Worm (Caenorhabditis elegans) whole organism, midembryonic: ENCODE measurements around the gene dhs-17.
"Not testable (repeated sequence)": the region's sequence is repeated elsewhere in the genome, so short reads cannot be mapped to it uniquely, and the experiment has no call there.

Experiments
- T22C8.4 ChIP-seq: fragments of 200-800 bp; sonication (Bioruptor generic); IDR thresholded peaks from 2 replicates; pipeline ENCODE4 v1.3.6; 2022; ENCODE audit warnings: missing genetic modification characterization, missing compliant biosample characterization
- cog-1 ChIP-seq: sonication (generic microtip); optimal IDR thresholded peaks from 2 replicates; lab custom pipeline; 2016; ENCODE audit warnings: missing genetic modification characterization, missing compliant biosample characterization
- flt-1 ChIP-seq: fragments of 200-800 bp; sonication (Bioruptor generic); IDR thresholded peaks from 2 replicates; pipeline ENCODE4 v1.3.6; 2022; ENCODE audit warnings: missing genetic modification characterization, missing compliant biosample characterization
- klf-2 ChIP-seq: fragments of 200-800 bp; sonication (Bioruptor generic); conservative IDR thresholded peaks from 2 replicates; pipeline ENCODE4 v1.3.6; 2022; ENCODE audit warnings: missing genetic modification reagents, missing genetic modification characterization, missing compliant biosample characterization
- med-1 ChIP-seq: sonication (generic microtip); optimal IDR thresholded peaks from 2 replicates; lab custom pipeline; 2017; ENCODE audit warnings: missing genetic modification characterization, mild to moderate bottlenecking, missing compliant biosample characterization, antibody characterized with exemption, missing genetic modification reagents; ENCODE audit not compliant: insufficient read depth
- ref-1 ChIP-seq: fragments of 200-800 bp; sonication (Bioruptor generic); conservative IDR thresholded peaks from 2 replicates; pipeline ENCODE4 v1.3.6; 2022; ENCODE audit warnings: missing genetic modification reagents, missing genetic modification characterization, missing compliant biosample characterization
- tab-1 ChIP-seq: fragments of 200-800 bp; sonication (Bioruptor generic); IDR thresholded peaks from 2 replicates; pipeline ENCODE4 v1.3.6; 2022; ENCODE audit warnings: missing genetic modification characterization, missing compliant biosample characterization
- ztf-23 ChIP-seq: fragments of 200-800 bp; sonication (Bioruptor generic); IDR thresholded peaks from 2 replicates; pipeline ENCODE4 v1.3.6; 2022; ENCODE audit warnings: missing genetic modification reagents, missing genetic modification characterization, missing compliant biosample characterization
- ztf-29 ChIP-seq: fragments of 200-800 bp; sonication (Bioruptor generic); IDR thresholded peaks from 2 replicates; pipeline ENCODE4 v1.3.6; 2022; ENCODE audit warnings: missing genetic modification reagents, missing genetic modification characterization, missing compliant biosample characterization

dhs-17 gene

ce11 chrV:6034714-6035113 is at the start of gene dhs-17:
dhs-17 (minus strand) TSS chrV:6034814.
- TF ChIP-seq klf-2 (GFP tag; lab: Robert Waterston, UW), result no peak

DNA sequence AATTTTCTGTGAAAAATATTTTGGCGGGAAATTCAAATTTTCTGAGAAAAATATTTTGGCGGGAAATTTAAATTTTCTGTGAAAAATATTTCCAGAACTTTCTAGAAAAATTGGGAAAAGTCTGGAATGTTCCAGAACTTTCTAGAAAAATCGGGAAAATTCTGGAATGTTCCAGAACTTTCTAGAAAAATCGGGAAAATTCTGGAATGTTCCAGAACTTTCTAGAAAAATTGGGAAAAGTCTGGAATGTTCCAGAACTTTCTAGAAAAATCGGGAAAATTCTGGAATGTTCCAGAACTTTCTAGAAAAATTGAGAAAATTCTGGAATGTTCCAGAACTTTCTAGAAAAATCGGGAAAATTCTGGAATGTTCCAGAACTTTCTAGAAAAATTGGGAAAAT is 37.6 kb upstream of the dhs-17 start:
- TF ChIP-seq flt-1 (GFP tag; lab: Robert Waterston, UW), result 0 out of 2 replicates have a peak, but pooled peaks have one; percentile 9

DNA sequence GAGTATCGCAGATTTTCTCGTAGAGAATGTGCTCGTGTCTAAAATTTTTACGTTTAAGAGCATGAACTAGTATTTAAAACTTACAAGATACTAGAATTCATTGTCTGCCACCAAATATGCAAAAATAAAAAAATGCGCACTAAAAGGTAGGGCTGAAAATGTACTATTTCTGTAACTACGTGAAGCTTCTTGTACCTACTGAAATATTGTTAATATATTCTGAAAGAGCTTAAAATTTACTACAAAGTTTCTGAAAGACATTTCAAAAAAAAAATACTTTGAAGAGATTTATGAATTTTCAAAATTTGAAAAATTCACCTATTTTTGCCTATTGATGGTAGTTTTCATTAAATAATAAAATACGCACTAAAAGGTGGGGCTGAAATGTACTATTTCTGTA is 35.4 kb upstream of the dhs-17 start, which contains the start of gene fbxa-214:
TSS of gene fbxa-214 (minus strand) at position 101 of the 400 bp plus-strand sequence.
- not testable (repeated sequence) for TF ChIP-seq ztf-23, flt-1, ref-1 (GFP tag; lab: Robert Waterston, UW)

DNA sequence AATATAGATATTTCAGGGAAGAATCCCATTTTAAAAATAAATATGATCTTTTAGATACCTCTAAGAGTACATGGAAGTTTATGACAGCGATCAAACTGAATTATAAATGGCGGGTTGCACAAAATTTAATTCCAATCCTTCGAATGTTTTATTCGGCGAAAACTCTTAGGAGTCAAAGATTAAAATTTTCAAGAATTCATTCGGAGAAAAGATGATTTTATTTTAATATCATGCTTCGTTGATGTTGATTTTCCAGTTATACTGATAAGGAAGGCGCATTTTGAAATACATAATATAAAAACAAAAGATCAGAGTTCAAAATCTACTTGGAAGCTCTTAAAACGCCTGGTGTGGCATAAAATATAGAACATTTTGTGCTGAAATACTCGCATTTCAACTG is 32.5 kb upstream of the dhs-17 start, which contains the start of gene srh-10:
TSS of gene srh-10 (minus strand) at position 29 of the 400 bp plus-strand sequence.
- TF ChIP-seq tab-1 (GFP tag; lab: Robert Waterston, UW) (no peak), ztf-23 (GFP tag; lab: Robert Waterston, UW) (no peak), T22C8.4 (no peak), cog-1 (no peak), klf-2 (GFP tag; lab: Robert Waterston, UW) (no peak), med-1 (GFP tag; lab: Kevin White, UChicago) (no peak), ref-1 (GFP tag; lab: Robert Waterston, UW) (no peak), ztf-29 (no peak), flt-1 (GFP tag; lab: Robert Waterston, UW) (no peak)

DNA sequence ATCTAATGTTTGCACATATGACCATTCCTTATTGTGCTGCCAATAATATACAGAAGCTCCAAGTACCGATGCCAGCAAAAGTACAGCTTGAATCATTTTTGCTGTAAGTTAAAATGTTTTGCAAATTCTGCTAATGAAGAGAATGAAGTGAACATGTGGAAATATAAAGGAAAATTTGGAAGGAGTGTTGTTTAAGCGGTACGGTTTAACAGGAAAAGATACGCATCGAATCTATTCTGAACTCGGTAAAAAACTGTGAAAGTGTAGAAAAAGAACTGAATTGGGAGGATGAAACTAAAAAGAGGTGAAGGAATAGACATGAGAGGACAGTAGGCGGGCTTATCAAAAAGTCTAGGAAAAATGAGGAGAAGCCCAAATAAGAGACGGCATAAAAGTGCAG is 28.7 kb upstream of the dhs-17 start, which contains the start of gene Y38A10A.2:
TSS of gene Y38A10A.2 (minus strand) at position 101 of the 400 bp plus-strand sequence.
- TF ChIP-seq ztf-29 (no peak), med-1 (GFP tag; lab: Kevin White, UChicago) (no peak)

ce11 chrV:6055289-6055688 is 20.7 kb upstream of the dhs-17 start, which contains the start of gene srd-20:
srd-20 (plus strand) TSS chrV:6055589.
- TF ChIP-seq ztf-29 (no peak), cog-1 (no peak), tab-1 (GFP tag; lab: Robert Waterston, UW) (no peak), ref-1 (GFP tag; lab: Robert Waterston, UW) (no peak), med-1 (GFP tag; lab: Kevin White, UChicago) (no peak), flt-1 (GFP tag; lab: Robert Waterston, UW) (no peak), klf-2 (GFP tag; lab: Robert Waterston, UW) (no peak), ztf-23 (GFP tag; lab: Robert Waterston, UW) (no peak), T22C8.4 (no peak)

- peak; percentile 69 for TF ChIP-seq flt-1 (GFP tag; lab: Robert Waterston, UW)
- TF ChIP-seq cog-1, result peak; percentile 73
- TF ChIP-seq med-1 (GFP tag; lab: Kevin White, UChicago), result no peak
Observed at ce11 chrV:6053188-6053687, 18.6 kb upstream of the dhs-17 start, which contains the start of gene seip-1. seip-1 (minus strand) TSS chrV:6053238.

- no peak for TF ChIP-seq T22C8.4
- no peak for TF ChIP-seq ref-1 (GFP tag; lab: Robert Waterston, UW)
- TF ChIP-seq med-1 (GFP tag; lab: Kevin White, UChicago), result no peak
- no peak for TF ChIP-seq tab-1 (GFP tag; lab: Robert Waterston, UW)
- no peak for TF ChIP-seq klf-2 (GFP tag; lab: Robert Waterston, UW)
- TF ChIP-seq flt-1 (GFP tag; lab: Robert Waterston, UW), result no peak
Observed at ce11 chrV:6051159-6051558, 16.5 kb upstream of the dhs-17 start, which contains the start of gene jamp-1. jamp-1 (minus strand) TSS chrV:6051259.

- TF ChIP-seq tab-1 (GFP tag; lab: Robert Waterston, UW) (no peak), T22C8.4 (no peak), flt-1 (GFP tag; lab: Robert Waterston, UW) (no peak), ztf-29 (no peak), ztf-23 (GFP tag; lab: Robert Waterston, UW) (no peak), med-1 (GFP tag; lab: Kevin White, UChicago) (no peak), klf-2 (GFP tag; lab: Robert Waterston, UW) (no peak), ref-1 (GFP tag; lab: Robert Waterston, UW) (no peak), cog-1 (no peak)
Observed at ce11 chrV:6047818-6048217, 13.2 kb upstream of the dhs-17 start, which contains the start of gene pgap-3. pgap-3 (minus strand) TSS chrV:6047918.

DNA sequence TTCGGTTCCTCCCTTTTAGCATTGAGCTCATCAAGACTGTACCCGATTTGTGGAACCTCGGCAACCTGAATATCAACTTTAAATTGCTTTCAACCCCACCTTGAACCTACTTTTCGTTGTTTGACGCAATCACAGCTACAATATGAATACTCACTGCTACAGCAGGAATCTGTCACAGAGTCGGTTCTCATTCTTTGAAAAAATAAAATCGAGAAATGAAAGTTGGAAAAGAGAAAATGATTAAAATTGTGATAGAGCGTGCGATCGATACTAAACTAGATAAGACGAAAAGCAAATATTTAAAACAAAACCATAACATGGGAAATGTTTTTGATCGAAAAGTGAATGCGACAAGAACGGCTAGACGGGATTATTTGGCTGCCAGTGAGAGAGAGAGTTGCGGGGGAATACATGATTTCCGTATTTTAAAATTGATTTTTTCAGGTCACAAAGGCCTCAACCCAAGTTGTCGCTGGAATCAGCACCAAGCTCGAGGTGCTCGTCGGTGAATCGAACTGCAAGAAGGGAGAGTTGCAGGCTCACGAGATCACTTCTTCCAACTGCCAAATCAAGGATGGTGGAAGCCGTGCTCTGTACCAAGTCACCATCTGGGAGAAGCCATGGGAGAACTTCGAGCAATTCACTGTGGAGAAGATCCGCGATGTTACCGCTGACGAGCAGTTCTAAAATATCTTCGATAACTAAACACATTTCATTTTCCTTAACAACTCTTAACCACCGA is 10.4 kb upstream of the dhs-17 start, which contains the start of gene R01B10.3:
TSS of gene R01B10.3 (minus strand) at position 277 of the 742 bp plus-strand sequence.
- no peak for TF ChIP-seq ztf-29
- TF ChIP-seq cog-1, result no peak
- TF ChIP-seq flt-1 (GFP tag; lab: Robert Waterston, UW), result no peak
- TF ChIP-seq med-1 (GFP tag; lab: Kevin White, UChicago), result no peak
- TF ChIP-seq tab-1 (GFP tag; lab: Robert Waterston, UW), result no peak
- TF ChIP-seq ztf-23 (GFP tag; lab: Robert Waterston, UW), result no peak
- TF ChIP-seq klf-2 (GFP tag; lab: Robert Waterston, UW), result no peak
- TF ChIP-seq T22C8.4, result no peak
- no peak for TF ChIP-seq ref-1 (GFP tag; lab: Robert Waterston, UW)
